Fruit fly (Drosophila melanogaster) Kc167 (cell line): Measurements from ENCODE around the gene Pde9.

Source experiments
- Sin3A ChIP-seq: fragments of >200 bp; optimal IDR thresholded peaks from 2 replicates; lab custom pipeline; 2018; ENCODE audit warnings: missing external identifiers
- h ChIP-seq: fragments of >200 bp; optimal IDR thresholded peaks from 3 replicates; lab custom pipeline; 2018; ENCODE audit warnings: missing external identifiers
- psq ChIP-seq: fragments of >200 bp; optimal IDR thresholded peaks from 2 replicates; lab custom pipeline; 2017; ENCODE audit warnings: missing external identifiers
- ttk ChIP-seq: sonication (Bioruptor generic); optimal IDR thresholded peaks from 2 replicates; lab custom pipeline; 2017; ENCODE audit warnings: missing external identifiers

- no peak for TF ChIP-seq ttk (lab: Kevin White, UChicago)
- no peak for TF ChIP-seq psq (lab: Kevin White, UChicago)
- TF ChIP-seq h (lab: Kevin White, UChicago), result no peak
- TF ChIP-seq Sin3A (lab: Kevin White, UChicago), result no peak
These were observed 57.1 kb downstream of the Pde9 start for dm6 chrX:12840041-12840440.
